Worm (Caenorhabditis elegans) whole organism, L4/young adult: ENCODE results near the gene C39D10.8.

ENCODE experiments used
- W03F9.2 ChIP-seq: fragments of 150-350 bp; optimal IDR thresholded peaks from 2 replicates; lab custom pipeline; 2014; ENCODE audit warnings: missing biosample characterization, missing genetic modification characterization
- dao-5 ChIP-seq: sonication (generic microtip); optimal IDR thresholded peaks from 2 replicates; lab custom pipeline; 2016; ENCODE audit warnings: missing genotype, missing genetic modification characterization, moderate library complexity, missing compliant biosample characterization

ce11 chrX:7866493-7866892 lies 14.3 kb downstream of the C39D10.8 start:
- no peak for TF ChIP-seq W03F9.2 (tag; lab: Kevin White, UChicago)
- TF ChIP-seq dao-5 (tag; lab: Kevin White, UChicago) = no peak
